Fruit fly (Drosophila melanogaster): ENCODE data around the gene NUCB1.

NUCB1 gene

dm6 chr3L:17802107-17802506, at the start of gene NUCB1:
Gene NUCB1 (minus strand): TSS chr3L:17802279.
- TF ChIP-seq CG3032 (tag; optimal IDR thresholded peaks at IDR 0.05) (no peak), Ets96B (tag; optimal IDR thresholded peaks at IDR 0.05) (no peak), salr (GFP tag; optimal IDR thresholded peaks at IDR 0.05) (no peak), fkh (GFP tag; optimal IDR thresholded peaks at IDR 0.05) (peak; percentile 82), CG11294 (GFP tag; IDR thresholded peaks at IDR 0.05) (no peak), eg (GFP tag; IDR thresholded peaks at IDR 0.05) (peak; percentile 34; the same call in 2 of the 3 replicates), Hr39 (GFP tag; optimal IDR thresholded peaks at IDR 0.05) (peak; percentile 15), CG7368 (GFP tag; optimal IDR thresholded peaks at IDR 0.05) (peak; percentile 23), CG10631 (GFP tag; optimal IDR thresholded peaks at IDR 0.05) (no peak), CG31627 (GFP tag; optimal IDR thresholded peaks at IDR 0.05) (peak; percentile 13), CG34406 (GFP tag; optimal IDR thresholded peaks at IDR 0.05) (no peak), cyc (GFP tag; optimal IDR thresholded peaks at IDR 0.05) (peak; percentile 30), Gug (GFP tag; IDR thresholded peaks at IDR 0.05) (no peak), CG6854 (GFP tag; optimal IDR thresholded peaks at IDR 0.05) (no peak), lz (GFP tag; optimal IDR thresholded peaks at IDR 0.05) (peak; percentile 14)

- TF ChIP-seq CG10669 (GFP tag; optimal IDR thresholded peaks at IDR 0.05): no peak
- TF ChIP-seq CG3919 (GFP tag; optimal IDR thresholded peaks at IDR 0.05): no peak
- peak; percentile 9 for TF ChIP-seq Eip93F (GFP tag; optimal IDR thresholded peaks at IDR 0.05)
- TF ChIP-seq dac (GFP tag; optimal IDR thresholded peaks at IDR 0.05): no peak
- TF ChIP-seq CG11902 (GFP tag; optimal IDR thresholded peaks at IDR 0.05): no peak
- TF ChIP-seq topi (GFP tag; optimal IDR thresholded peaks at IDR 0.05): no peak
- no peak for TF ChIP-seq Hr38 (GFP tag; optimal IDR thresholded peaks at IDR 0.05)
- TF ChIP-seq Sox102F (GFP tag; optimal IDR thresholded peaks at IDR 0.05): no peak
- TF ChIP-seq svp (GFP tag): no peak
- TF ChIP-seq CG11294 (GFP tag; IDR thresholded peaks at IDR 0.05): no peak
- no peak for TF ChIP-seq CG3032 (tag; optimal IDR thresholded peaks at IDR 0.05)
- peak; percentile 6 for TF ChIP-seq Sox14 (GFP tag; optimal IDR thresholded peaks at IDR 0.05)
- no peak for TF ChIP-seq CG6854 (GFP tag; optimal IDR thresholded peaks at IDR 0.05)
- no peak for TF ChIP-seq spab (GFP tag; optimal IDR thresholded peaks at IDR 0.05)
- TF ChIP-seq achi (GFP tag; optimal IDR thresholded peaks at IDR 0.05): peak; percentile 81
- TF ChIP-seq CG4318 (GFP tag; optimal IDR thresholded peaks at IDR 0.05): no peak
- TF ChIP-seq Lpt (GFP tag; optimal IDR thresholded peaks at IDR 0.05): no peak
- no peak for TF ChIP-seq CG15336 (GFP tag; IDR thresholded peaks at IDR 0.05)
- no peak for TF ChIP-seq eg (GFP tag; IDR thresholded peaks at IDR 0.05)
- TF ChIP-seq Ets21C (GFP tag; optimal IDR thresholded peaks at IDR 0.05): no peak
- no peak for TF ChIP-seq CG32006 (GFP tag; optimal IDR thresholded peaks at IDR 0.05)
- peak; percentile 6 for TF ChIP-seq esn (GFP tag; optimal IDR thresholded peaks at IDR 0.05)
- TF ChIP-seq dsx (GFP tag; optimal IDR thresholded peaks at IDR 0.05; ENCODE audit: poor library complexity, severe bottlenecking): no peak
- peak; percentile 32 for TF ChIP-seq Eip78C (GFP tag)
- no peak for TF ChIP-seq CG6163 (GFP tag; IDR thresholded peaks at IDR 0.05)
Measured at dm6 chr3L:17849517-17849916, 47.4 kb upstream of the NUCB1 start, which contains the start of gene TrpRS-m. Gene TrpRS-m (plus strand): TSS chr3L:17849727.

DNA sequence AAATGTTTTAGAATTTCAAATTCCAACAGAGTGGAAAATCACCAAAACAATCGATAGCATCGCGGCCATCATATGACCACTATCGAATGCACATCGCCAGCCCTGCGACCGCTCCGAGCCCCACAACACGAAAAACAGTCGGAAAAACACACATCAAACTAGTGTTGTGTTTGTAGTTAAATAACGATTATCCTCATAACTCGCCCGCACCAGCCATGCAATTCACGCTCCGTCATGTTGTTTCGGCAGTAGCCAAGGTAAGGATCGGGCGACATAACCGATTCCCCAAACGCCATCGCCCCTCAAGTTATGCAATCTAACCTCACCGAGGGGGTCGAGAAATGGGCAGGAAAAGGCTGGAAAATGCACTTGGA, 44.9 kb upstream of the NUCB1 start:
- TF ChIP-seq CG8319 (GFP tag; optimal IDR thresholded peaks at IDR 0.05): no peak
- TF ChIP-seq vri (GFP tag; optimal IDR thresholded peaks at IDR 0.05): peak; percentile 87
- peak; percentile 0 for TF ChIP-seq CG31627 (GFP tag; optimal IDR thresholded peaks at IDR 0.05)
- TF ChIP-seq esn (GFP tag; optimal IDR thresholded peaks at IDR 0.05): peak; percentile 15
- TF ChIP-seq Eip78C (GFP tag): peak; percentile 46
- TF ChIP-seq Sox102F (GFP tag; optimal IDR thresholded peaks at IDR 0.05): no peak
- TF ChIP-seq dsx (GFP tag; optimal IDR thresholded peaks at IDR 0.05; ENCODE audit: poor library complexity, severe bottlenecking): no peak
